Worm (Caenorhabditis elegans) whole organism, early embryonic: ENCODE measurements around the gene cpsf-1.

ENCODE experiments used
- B0310.2 ChIP-seq: sonication (generic microtip); optimal IDR thresholded peaks from 2 replicates; lab custom pipeline; 2016; ENCODE audit warnings: mild to moderate bottlenecking, missing genetic modification characterization, missing compliant biosample characterization
- F13C5.2 ChIP-seq: sonication (generic microtip); optimal IDR thresholded peaks from 2 replicates; lab custom pipeline; 2017; ENCODE audit warnings: mild to moderate bottlenecking, missing genetic modification characterization, inconsistent platforms, missing compliant biosample characterization
- aly-1 ChIP-seq: sonication (generic microtip); optimal IDR thresholded peaks from 2 replicates; lab custom pipeline; 2016; ENCODE audit warnings: missing genetic modification characterization, missing compliant biosample characterization
- ama-1 ChIP-seq: fragments of 150-350 bp; optimal IDR thresholded peaks from 2 replicates; lab custom pipeline; 2014
- ceh-13 ChIP-seq: fragments of 200-800 bp; sonication (Bioruptor generic); optimal IDR thresholded peaks from 2 replicates; lab custom pipeline; 2018; ENCODE audit warnings: mild to moderate bottlenecking, missing genetic modification characterization, missing compliant biosample characterization
- ceh-36 ChIP-seq: sonication (generic microtip); optimal IDR thresholded peaks from 2 replicates; lab custom pipeline; 2016; ENCODE audit warnings: missing genetic modification characterization, inconsistent platforms, missing compliant biosample characterization
- ets-7 ChIP-seq: sonication (generic microtip); optimal IDR thresholded peaks from 2 replicates; lab custom pipeline; 2016; ENCODE audit warnings: missing genotype, missing genetic modification characterization, missing compliant biosample characterization
- flt-1 ChIP-seq: fragments of 200-800 bp; sonication (Bioruptor generic); IDR thresholded peaks from 2 replicates; pipeline ENCODE4 v1.3.6; 2022; ENCODE audit warnings: missing genetic modification characterization, missing compliant biosample characterization
- hmbx-1 ChIP-seq: sonication (generic microtip); optimal IDR thresholded peaks from 2 replicates; lab custom pipeline; 2016; ENCODE audit warnings: mild to moderate bottlenecking, missing genetic modification characterization, missing compliant biosample characterization
- hmg-4 ChIP-seq: fragments of 200-800 bp; sonication (Bioruptor generic); optimal IDR thresholded peaks from 2 replicates; lab custom pipeline; 2018; ENCODE audit warnings: mild to moderate bottlenecking, missing genetic modification characterization, missing compliant biosample characterization
- hnd-1 ChIP-seq: sonication (generic microtip); optimal IDR thresholded peaks from 2 replicates; lab custom pipeline; 2016; ENCODE audit warnings: missing genetic modification characterization, missing compliant biosample characterization
- pes-1 ChIP-seq: fragments of 200-800 bp; sonication (Bioruptor generic); IDR thresholded peaks from 2 replicates; pipeline ENCODE4 v1.3.6; 2022; ENCODE audit warnings: missing genetic modification reagents, missing genetic modification characterization, missing compliant biosample characterization
- scrt-1 ChIP-seq: fragments of 200-800 bp; sonication (Bioruptor generic); IDR thresholded peaks from 2 replicates; pipeline ENCODE4 v1.3.6; 2022; ENCODE audit warnings: missing genetic modification characterization, missing compliant biosample characterization
- sea-1 ChIP-seq: fragments of 200-800 bp; sonication (Bioruptor generic); conservative IDR thresholded peaks from 2 replicates; pipeline ENCODE4 v1.3.6; 2022; ENCODE audit warnings: missing genetic modification characterization, missing compliant biosample characterization
- tbx-11 ChIP-seq: fragments of 200-800 bp; sonication (Bioruptor generic); IDR thresholded peaks from 2 replicates; pipeline ENCODE4 v1.3.6; 2022; ENCODE audit warnings: missing genetic modification characterization, missing compliant biosample characterization
- tbx-37 ChIP-seq: fragments of 200-800 bp; sonication (Bioruptor generic); conservative IDR thresholded peaks from 2 replicates; pipeline ENCODE4 v1.3.6; 2022; ENCODE audit warnings: missing genetic modification reagents, missing genetic modification characterization, missing compliant biosample characterization
- tra-4 ChIP-seq: sonication (generic microtip); optimal IDR thresholded peaks from 2 replicates; lab custom pipeline; 2017; ENCODE audit warnings: missing genetic modification characterization, missing compliant biosample characterization

cpsf-1 gene

ce11 chrIV:1959554-1959953 lies 73.2 kb downstream of the cpsf-1 start, which contains the start of gene tdpo-1:
Gene tdpo-1 (plus strand): TSS chrIV:1959854.
- TF ChIP-seq ama-1 (lab: Kevin White, UChicago) (no peak), hmg-4 (no peak), aly-1 (tag; lab: Kevin White, UChicago) (no peak), B0310.2 (tag; lab: Kevin White, UChicago) (no peak), pes-1 (GFP tag; lab: Robert Waterston, UW) (no peak), flt-1 (no peak), ceh-36 (tag; lab: Kevin White, UChicago) (no peak), ets-7 (no peak), hmbx-1 (tag; lab: Kevin White, UChicago) (no peak), tbx-37 (no peak), ceh-13 (GFP tag; lab: Kevin White, UChicago) (no peak), F13C5.2 (tag; lab: Kevin White, UChicago) (no peak), sea-1 (no peak), scrt-1 (GFP tag; lab: Robert Waterston, UW) (no peak), tra-4 (tag; lab: Kevin White, UChicago) (no peak), tbx-11 (GFP tag; lab: Robert Waterston, UW) (no peak), hnd-1 (no peak)
